Fruit fly (Drosophila melanogaster): ENCODE data around the gene sstn.
A peak's percentile ranks its signal among the peaks of the same experiment; 100 is the strongest.

The sstn gene

DNA sequence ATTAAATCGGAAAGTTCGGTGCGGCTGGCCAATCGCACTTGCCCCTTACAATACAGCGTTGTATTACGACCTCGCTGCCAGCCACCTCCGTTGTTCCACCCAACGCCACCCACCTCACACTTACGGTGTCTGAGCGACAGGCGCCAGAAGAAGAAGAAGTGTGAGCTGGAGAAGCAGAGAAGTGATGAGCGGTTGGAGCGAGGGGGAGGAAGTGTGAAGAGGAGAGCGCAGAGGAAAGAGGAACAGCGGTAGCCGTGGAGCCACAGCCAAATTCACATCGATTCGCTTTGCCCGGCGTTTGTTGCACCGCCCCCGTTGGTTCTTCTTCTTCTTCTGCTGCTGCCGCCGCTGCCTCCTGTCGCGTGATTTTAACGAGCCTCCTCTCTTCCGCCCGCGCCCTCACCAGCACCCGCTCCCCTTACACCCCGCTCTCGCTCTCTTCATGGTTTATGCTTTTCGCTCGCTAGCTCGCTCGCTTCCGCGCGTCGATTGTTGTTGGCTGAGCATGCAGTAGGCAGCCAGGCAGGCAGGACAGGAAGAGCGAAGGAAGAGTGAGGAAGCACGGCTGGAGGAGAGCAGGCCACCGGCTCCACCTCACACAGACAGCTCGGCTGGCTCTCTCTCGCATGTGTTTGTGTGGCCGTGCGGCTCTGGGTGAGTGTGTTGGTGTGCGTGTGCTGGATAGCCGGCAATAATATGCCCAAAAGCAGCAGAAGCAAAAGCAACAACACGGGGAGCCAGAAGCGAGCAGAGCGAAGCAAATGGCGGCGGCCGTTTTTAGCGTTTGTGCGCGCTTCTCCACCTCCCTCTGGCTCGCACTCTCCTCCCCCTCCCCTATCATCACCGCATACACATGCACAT lies 9.7 kb upstream of the sstn start:
- TF ChIP-seq CG8301 (tag; optimal IDR thresholded peaks at IDR 0.05) (no peak), EcR (GFP tag; optimal IDR thresholded peaks at IDR 0.05) (peak; percentile 49), CG14655 (GFP tag; optimal IDR thresholded peaks at IDR 0.05) (no peak), CG34367 (tag; optimal IDR thresholded peaks at IDR 0.05) (no peak), Snoo (tag; optimal IDR thresholded peaks at IDR 0.05) (peak; percentile 19), CG13204 (GFP tag; optimal IDR thresholded peaks at IDR 0.05) (peak; percentile 99), D1 (tag; optimal IDR thresholded peaks at IDR 0.05) (no peak), Ets98B (GFP tag; IDR thresholded peaks at IDR 0.05) (no peak), gl (tag; optimal IDR thresholded peaks at IDR 0.05) (no peak), CG32121 (GFP tag; IDR thresholded peaks at IDR 0.05) (no peak; the same call in 1 of the 2 replicates), CG15710 (tag; optimal IDR thresholded peaks at IDR 0.05) (no peak), CG12605 (GFP tag; IDR thresholded peaks at IDR 0.05) (no peak), CG17806 (tag; optimal IDR thresholded peaks at IDR 0.05) (peak; percentile 4), CG9948 (tag; optimal IDR thresholded peaks at IDR 0.05) (no peak), Pif1B (GFP tag; optimal IDR thresholded peaks at IDR 0.05) (peak; percentile 33), Pif1A (GFP tag; optimal IDR thresholded peaks at IDR 0.05) (no peak), CG8159 (tag; optimal IDR thresholded peaks at IDR 0.05) (no peak), fd96Ca (GFP tag; IDR thresholded peaks at IDR 0.05) (peak; percentile 24; the same call in 1 of the 3 replicates), rn (GFP tag; IDR thresholded peaks at IDR 0.05) (no peak), CG4496 (GFP tag; IDR thresholded peaks at IDR 0.05) (no peak), CG10348 (GFP tag; IDR thresholded peaks at IDR 0.05) (no peak)

- TF ChIP-seq CG17806 (tag; optimal IDR thresholded peaks at IDR 0.05) (peak; percentile 31), Ets98B (GFP tag; IDR thresholded peaks at IDR 0.05) (peak; percentile 31), CG12605 (GFP tag; IDR thresholded peaks at IDR 0.05) (no peak), CG15710 (tag; optimal IDR thresholded peaks at IDR 0.05) (peak; percentile 49), rn (GFP tag; IDR thresholded peaks at IDR 0.05) (no peak), CG4496 (GFP tag; IDR thresholded peaks at IDR 0.05) (peak; percentile 54; the same call in 1 of the 3 replicates), fd96Ca (GFP tag; IDR thresholded peaks at IDR 0.05) (0 out of 3 replicates have a peak, but pooled peaks have one; percentile 12), CG14655 (GFP tag; optimal IDR thresholded peaks at IDR 0.05) (peak; percentile 49), CG8159 (tag; optimal IDR thresholded peaks at IDR 0.05) (peak; percentile 49), CG34367 (tag; optimal IDR thresholded peaks at IDR 0.05) (peak; percentile 38), EcR (GFP tag; optimal IDR thresholded peaks at IDR 0.05) (peak; percentile 49), CG9948 (tag; optimal IDR thresholded peaks at IDR 0.05) (peak; percentile 25), CG8301 (tag; optimal IDR thresholded peaks at IDR 0.05) (peak; percentile 13), CG32121 (GFP tag; IDR thresholded peaks at IDR 0.05) (no peak), D1 (tag; optimal IDR thresholded peaks at IDR 0.05) (no peak), CG10348 (GFP tag; IDR thresholded peaks at IDR 0.05) (no peak), Pif1B (GFP tag; optimal IDR thresholded peaks at IDR 0.05) (no peak), gl (tag; optimal IDR thresholded peaks at IDR 0.05) (no peak), Pif1A (GFP tag; optimal IDR thresholded peaks at IDR 0.05) (peak; percentile 5), CG13204 (GFP tag; optimal IDR thresholded peaks at IDR 0.05) (peak; percentile 96), Snoo (tag; optimal IDR thresholded peaks at IDR 0.05) (no peak)
Observed at dm6 chr3L:15102669-15103309, 8.3 kb upstream of the sstn start.

dm6 chr3L:15101639-15102413 lies 7.3 kb upstream of the sstn start:
- TF ChIP-seq CG14655 (GFP tag; optimal IDR thresholded peaks at IDR 0.05) (peak; percentile 2), CG13204 (GFP tag; optimal IDR thresholded peaks at IDR 0.05) (peak; percentile 99), CG9948 (tag; optimal IDR thresholded peaks at IDR 0.05) (peak; percentile 7), CG32121 (GFP tag; IDR thresholded peaks at IDR 0.05) (peak; percentile 60), fd96Ca (GFP tag; IDR thresholded peaks at IDR 0.05) (peak; percentile 25; the same call in 1 of the 3 replicates), CG8159 (tag; optimal IDR thresholded peaks at IDR 0.05) (peak; percentile 52), Ets98B (GFP tag; IDR thresholded peaks at IDR 0.05) (peak; percentile 47; the same call in 1 of the 2 replicates), rn (GFP tag; IDR thresholded peaks at IDR 0.05) (no peak), CG17806 (tag; optimal IDR thresholded peaks at IDR 0.05) (peak; percentile 25), CG34367 (tag; optimal IDR thresholded peaks at IDR 0.05) (peak; percentile 5), CG10348 (GFP tag; IDR thresholded peaks at IDR 0.05) (0 out of 2 replicates have a peak, but pooled peaks have one; percentile 7), gl (tag; optimal IDR thresholded peaks at IDR 0.05) (peak; percentile 8), Pif1B (GFP tag; optimal IDR thresholded peaks at IDR 0.05) (no peak), CG8301 (tag; optimal IDR thresholded peaks at IDR 0.05) (peak; percentile 18), CG4496 (GFP tag; IDR thresholded peaks at IDR 0.05) (peak; percentile 71; the same call in 2 of the 3 replicates), Pif1A (GFP tag; optimal IDR thresholded peaks at IDR 0.05) (no peak), Snoo (tag; optimal IDR thresholded peaks at IDR 0.05) (peak; percentile 22), CG15710 (tag; optimal IDR thresholded peaks at IDR 0.05) (peak; percentile 37), CG12605 (GFP tag; IDR thresholded peaks at IDR 0.05) (no peak; the same call in 1 of the 2 replicates), EcR (GFP tag; optimal IDR thresholded peaks at IDR 0.05) (peak; percentile 83), D1 (tag; optimal IDR thresholded peaks at IDR 0.05) (peak; percentile 12)

dm6 chr3L:15100983-15101382 lies 6.5 kb upstream of the sstn start:
- TF ChIP-seq EcR (GFP tag; optimal IDR thresholded peaks at IDR 0.05): no peak
- no peak for TF ChIP-seq fd96Ca (GFP tag; IDR thresholded peaks at IDR 0.05)
- no peak for TF ChIP-seq CG17806 (tag; optimal IDR thresholded peaks at IDR 0.05)
- TF ChIP-seq gl (tag; optimal IDR thresholded peaks at IDR 0.05): no peak
- no peak for TF ChIP-seq CG4496 (GFP tag; IDR thresholded peaks at IDR 0.05)
- TF ChIP-seq D1 (tag; optimal IDR thresholded peaks at IDR 0.05): no peak
